Fruit fly (Drosophila melanogaster) whole organism, embryonic: ENCODE data around the gene CG15927.

Experiments used
- CG10366 ChIP-seq: fragments of 200-800 bp; sonication (Bioruptor generic); IDR thresholded peaks from 2 replicates; pipeline ENCODE4 v1.3.6; 2022; ENCODE audit warnings: missing biosample characterization, missing genetic modification characterization
- CG10565 ChIP-seq: fragments of 200-800 bp; sonication (Bioruptor generic); optimal IDR thresholded peaks from 3 replicates; lab custom pipeline; 2016; ENCODE audit warnings: missing biosample characterization, mild to moderate bottlenecking, missing genetic modification characterization
- CG11695 ChIP-seq: fragments of 200-800 bp; sonication (Bioruptor generic); IDR thresholded peaks from 3 replicates; pipeline ENCODE4 v1.3.6; 2022; ENCODE audit warnings: missing biosample characterization, missing genetic modification characterization
- CG12219 ChIP-seq: fragments of 200-800 bp; sonication (Bioruptor generic); optimal IDR thresholded peaks from 3 replicates; lab custom pipeline; 2018; ENCODE audit warnings: missing biosample characterization, mild to moderate bottlenecking, missing genetic modification characterization
- CG12299 ChIP-seq: fragments of 200-800 bp; sonication (Bioruptor generic); optimal IDR thresholded peaks from 2 replicates; lab custom pipeline; 2018; ENCODE audit warnings: missing biosample characterization, mild to moderate bottlenecking, missing genetic modification characterization
- CG12391 ChIP-seq: fragments of 200-800 bp; sonication (Bioruptor generic); optimal IDR thresholded peaks from 3 replicates; lab custom pipeline; 2018; ENCODE audit warnings: missing biosample characterization, mild to moderate bottlenecking, missing genetic modification characterization, moderate library complexity
- CG13624 ChIP-seq: fragments of 200-800 bp; sonication (Bioruptor generic); optimal IDR thresholded peaks from 2 replicates; lab custom pipeline; 2016; ENCODE audit warnings: missing biosample characterization, missing genetic modification characterization
- CG13775 ChIP-seq: fragments of 200-800 bp; sonication (Bioruptor generic); optimal IDR thresholded peaks from 3 replicates; lab custom pipeline; 2017; ENCODE audit warnings: missing biosample characterization, mild to moderate bottlenecking, missing genetic modification characterization
- CG1529 ChIP-seq: fragments of 200-800 bp; sonication (Bioruptor generic); optimal IDR thresholded peaks from 3 replicates; lab custom pipeline; 2018; ENCODE audit warnings: missing biosample characterization, missing genetic modification characterization
- CG15479 ChIP-seq: fragments of 200-800 bp; sonication (Bioruptor generic); optimal IDR thresholded peaks from 3 replicates; lab custom pipeline; 2019; ENCODE audit warnings: missing biosample characterization, mild to moderate bottlenecking, missing genetic modification characterization, moderate library complexity
- CG17385 ChIP-seq: fragments of 200-800 bp; sonication (Bioruptor generic); optimal IDR thresholded peaks from 3 replicates; lab custom pipeline; 2018; ENCODE audit warnings: missing biosample characterization, mild to moderate bottlenecking, missing genetic modification characterization
- CG2120 ChIP-seq: fragments of 200-800 bp; sonication (Bioruptor generic); optimal IDR thresholded peaks from 3 replicates; lab custom pipeline; 2016; ENCODE audit warnings: missing biosample characterization, missing genetic modification characterization
- CG30403 ChIP-seq: fragments of 200-800 bp; sonication (Bioruptor generic); optimal IDR thresholded peaks from 3 replicates; lab custom pipeline; 2016; ENCODE audit warnings: missing biosample characterization, missing genetic modification characterization
- CG31224 ChIP-seq: fragments of 200-800 bp; sonication (Bioruptor generic); IDR thresholded peaks from 2 replicates; pipeline ENCODE4 v1.3.6; 2022; ENCODE audit warnings: missing biosample characterization, missing genetic modification characterization
- CG31365 ChIP-seq: fragments of 200-800 bp; sonication (Bioruptor generic); optimal IDR thresholded peaks from 2 replicates; lab custom pipeline; 2018; ENCODE audit warnings: missing biosample characterization, mild to moderate bottlenecking, missing genetic modification characterization
- CG3281 ChIP-seq: fragments of 200-800 bp; sonication (Bioruptor generic); optimal IDR thresholded peaks from 3 replicates; lab custom pipeline; 2017; ENCODE audit warnings: missing biosample characterization, mild to moderate bottlenecking, missing genetic modification characterization
- CG33213 ChIP-seq: fragments of 200-800 bp; sonication (Bioruptor generic); optimal IDR thresholded peaks from 3 replicates; lab custom pipeline; 2016; ENCODE audit warnings: missing biosample characterization, missing genetic modification characterization
- CG3407 ChIP-seq: fragments of 200-800 bp; sonication (Bioruptor generic); optimal IDR thresholded peaks from 2 replicates; lab custom pipeline; 2018; ENCODE audit warnings: missing biosample characterization, mild to moderate bottlenecking, missing genetic modification characterization
- CG34376 ChIP-seq: fragments of 200-800 bp; sonication (Bioruptor generic); optimal IDR thresholded peaks from 2 replicates; lab custom pipeline; 2018; ENCODE audit warnings: missing biosample characterization, mild to moderate bottlenecking, missing genetic modification characterization
- CG3847 ChIP-seq: fragments of 200-800 bp; sonication (Bioruptor generic); IDR thresholded peaks from 2 replicates; pipeline ENCODE4 v1.3.6; 2022; ENCODE audit warnings: missing biosample characterization, missing genetic modification characterization
- CG6175 ChIP-seq: fragments of 200-800 bp; sonication (Bioruptor generic); IDR thresholded peaks from 3 replicates; pipeline ENCODE4 v1.3.6; 2022; ENCODE audit warnings: missing biosample characterization, missing genetic modification characterization
- CG6791 ChIP-seq: fragments of 200-800 bp; sonication (Bioruptor generic); IDR thresholded peaks from 3 replicates; pipeline ENCODE4 v1.3.6; 2022; ENCODE audit warnings: missing biosample characterization, missing genetic modification characterization; ENCODE audit not compliant: partially characterized antibody
- CG7786 ChIP-seq: fragments of 200-800 bp; sonication (Bioruptor generic); optimal IDR thresholded peaks from 2 replicates; lab custom pipeline; 2016; ENCODE audit warnings: missing biosample characterization, missing genetic modification characterization
- CG8388 ChIP-seq: fragments of 200-800 bp; sonication (Bioruptor generic); optimal IDR thresholded peaks from 2 replicates; lab custom pipeline; 2019; ENCODE audit warnings: missing biosample characterization, mild to moderate bottlenecking, missing genetic modification characterization, moderate library complexity
- CG9727 ChIP-seq: fragments of 200-800 bp; sonication (Bioruptor generic); optimal IDR thresholded peaks from 3 replicates; lab custom pipeline; 2017; ENCODE audit warnings: missing biosample characterization, mild to moderate bottlenecking, missing genetic modification characterization
- Camta ChIP-seq: fragments of 200-800 bp; sonication (Bioruptor generic); optimal IDR thresholded peaks from 2 replicates; lab custom pipeline; 2016; ENCODE audit warnings: missing biosample characterization, missing genetic modification characterization
- CoRest ChIP-seq: fragments of 200-800 bp; sonication (Bioruptor generic); optimal IDR thresholded peaks from 3 replicates; lab custom pipeline; 2018; ENCODE audit warnings: missing biosample characterization, mild to moderate bottlenecking, missing genetic modification characterization, moderate library complexity
- ERR ChIP-seq: fragments of 200-800 bp; sonication (Bioruptor generic); optimal IDR thresholded peaks from 2 replicates; lab custom pipeline; 2016; ENCODE audit warnings: missing biosample characterization, missing genetic modification characterization
- Ets65A ChIP-seq: fragments of 200-800 bp; sonication (Bioruptor generic); peaks from one replicate; lab custom pipeline; 2016; ENCODE audit warnings: missing biosample characterization, missing genetic modification characterization
- Kr ChIP-seq: fragments of 200-800 bp; sonication (Bioruptor generic); optimal IDR thresholded peaks from 2 replicates; lab custom pipeline; 2017; ENCODE audit warnings: missing biosample characterization, mild to moderate bottlenecking, missing genetic modification characterization
- Mad ChIP-seq: fragments of 200-800 bp; sonication (Bioruptor generic); optimal IDR thresholded peaks from 2 replicates; lab custom pipeline; 2016; ENCODE audit warnings: missing biosample characterization, missing genetic modification characterization
- Oaz ChIP-seq: fragments of 200-800 bp; sonication (Bioruptor generic); IDR thresholded peaks from 2 replicates; pipeline ENCODE4 v1.3.6; 2022; ENCODE audit warnings: missing biosample characterization, missing genetic modification characterization
- Rfx ChIP-seq: fragments of 200-800 bp; sonication (Bioruptor generic); IDR thresholded peaks from 2 replicates; pipeline ENCODE4 v1.3.6; 2022; ENCODE audit warnings: missing biosample characterization, missing genetic modification characterization
- Spps ChIP-seq: fragments of 200-800 bp; sonication (Bioruptor generic); optimal IDR thresholded peaks from 2 replicates; lab custom pipeline; 2018; ENCODE audit warnings: missing biosample characterization, mild to moderate bottlenecking, missing genetic modification characterization
- Ssrp ChIP-seq: fragments of 200-800 bp; sonication (Bioruptor generic); optimal IDR thresholded peaks from 2 replicates; lab custom pipeline; 2018; ENCODE audit warnings: missing biosample characterization, mild to moderate bottlenecking, missing genetic modification characterization, moderate library complexity
- bcd ChIP-seq: fragments of 200-800 bp; sonication (Bioruptor generic); optimal IDR thresholded peaks from 2 replicates; lab custom pipeline; 2017; ENCODE audit warnings: missing biosample characterization, mild to moderate bottlenecking, missing genetic modification characterization
- cg ChIP-seq: fragments of 200-800 bp; sonication (Bioruptor generic); optimal IDR thresholded peaks from 3 replicates; lab custom pipeline; 2019; ENCODE audit warnings: missing biosample characterization, mild to moderate bottlenecking, missing genetic modification characterization, moderate library complexity
- chm ChIP-seq: fragments of 200-800 bp; sonication (Bioruptor generic); IDR thresholded peaks from 2 replicates; pipeline ENCODE4 v1.3.6; 2022; ENCODE audit warnings: missing biosample characterization, missing genetic modification characterization
- corto ChIP-seq: fragments of 200-800 bp; sonication (Bioruptor generic); optimal IDR thresholded peaks from 2 replicates; lab custom pipeline; 2016; ENCODE audit warnings: missing biosample characterization, mild to moderate bottlenecking, missing genetic modification characterization, moderate library complexity
- disco-r ChIP-seq: fragments of 200-800 bp; sonication (Bioruptor generic); optimal IDR thresholded peaks from 2 replicates; lab custom pipeline; 2016; ENCODE audit warnings: missing biosample characterization, missing genetic modification characterization
- hbn ChIP-seq: fragments of 200-800 bp; sonication (Bioruptor generic); IDR thresholded peaks from 2 replicates; pipeline ENCODE4 v1.3.6; 2022; ENCODE audit warnings: missing biosample characterization, missing genetic modification characterization; ENCODE audit not compliant: partially characterized antibody
- kay ChIP-seq: fragments of 200-800 bp; sonication (Bioruptor generic); optimal IDR thresholded peaks from 2 replicates; lab custom pipeline; 2016; ENCODE audit warnings: missing biosample characterization, missing genetic modification characterization
- klu ChIP-seq: fragments of 200-800 bp; sonication (Bioruptor generic); IDR thresholded peaks from 2 replicates; pipeline ENCODE4 v1.3.6; 2022; ENCODE audit warnings: missing biosample characterization, missing genetic modification characterization
- lov ChIP-seq, 2 experiments: fragments of 200-800 bp in 1 of 2; fragments of >200 bp in 1 of 2; sonication (Bioruptor generic) in 1 of 2; IDR thresholded peaks in 1 of 2; optimal IDR thresholded peaks in 1 of 2; 2 replicates in 1 of 2; 3 replicates in 1 of 2; pipeline versions ENCODE4 v1.3.6 to Lab custom; 2017 to 2022; ENCODE audit warnings: missing biosample characterization in 1 of 2, missing genetic modification characterization in 1 of 2
- onecut ChIP-seq: fragments of 200-800 bp; sonication (Bioruptor generic); IDR thresholded peaks from 2 replicates; pipeline ENCODE4 v1.3.6; 2022; ENCODE audit warnings: missing biosample characterization, missing genetic modification characterization
- p53 ChIP-seq: fragments of 200-800 bp; sonication (Bioruptor generic); optimal IDR thresholded peaks from 2 replicates; lab custom pipeline; 2016; ENCODE audit warnings: missing biosample characterization, missing genetic modification characterization
- pan ChIP-seq, 4 experiments: fragments of >200 bp in 3 of 4; fragments of 200-800 bp in 1 of 4; sonication (Bioruptor generic) in 1 of 4; optimal IDR thresholded peaks in 3 of 4; IDR thresholded peaks in 1 of 4; 2 replicates each; pipeline versions ENCODE4 v1.3.6 to Lab custom; 2017 to 2022; ENCODE audit warnings: missing biosample characterization in 2 of 4, missing genetic modification characterization in 2 of 4, mixed read lengths in 1 of 4
- sima ChIP-seq: fragments of 200-800 bp; sonication (Bioruptor generic); optimal IDR thresholded peaks from 2 replicates; lab custom pipeline; 2016; ENCODE audit warnings: missing biosample characterization, missing genetic modification characterization
- sob ChIP-seq: fragments of 200-800 bp; sonication (Bioruptor generic); IDR thresholded peaks from 2 replicates; pipeline ENCODE4 v1.3.6; 2022; ENCODE audit warnings: missing biosample characterization, missing genetic modification characterization
- tin ChIP-seq: fragments of 200-800 bp; sonication (Bioruptor generic); optimal IDR thresholded peaks from 3 replicates; lab custom pipeline; 2016; ENCODE audit warnings: missing biosample characterization, missing genetic modification characterization
- ttk ChIP-seq: fragments of 200-800 bp; sonication (Bioruptor generic); IDR thresholded peaks from 2 replicates; pipeline ENCODE4 v2.1.2; 2022; ENCODE audit warnings: missing biosample characterization, missing genetic modification characterization

Gene CG15927

DNA sequence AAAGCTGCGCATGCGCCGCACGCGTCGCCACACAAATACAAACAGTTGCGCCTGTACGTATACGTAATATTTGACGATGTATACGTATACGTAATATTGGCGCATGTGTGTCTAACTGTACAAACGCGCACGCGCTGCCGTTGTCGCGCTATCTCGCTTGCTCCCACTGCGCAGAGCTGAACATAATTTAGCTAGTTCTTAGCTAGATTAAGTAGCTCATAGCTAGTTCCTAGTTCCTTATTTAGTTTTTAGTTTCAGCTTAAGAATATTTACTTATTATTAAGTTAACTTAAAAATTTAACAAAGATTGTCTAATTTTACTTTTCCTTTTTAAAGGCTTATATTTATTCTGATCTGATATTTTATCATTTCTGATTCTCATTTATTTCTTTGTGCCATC lies 25.8 kb downstream of the CG15927 start (continued):
- TF ChIP-seq CG3281 (peak; percentile 2), hbn (GFP tag; lab: Robert Waterston, UW) (no peak), p53 (GFP tag; lab: Kevin White, UChicago) (no peak), CG3407 (GFP tag; lab: Kevin White, UChicago) (no peak), CG9727 (GFP tag; lab: Kevin White, UChicago) (peak; percentile 19), disco-r (GFP tag; lab: Kevin White, UChicago) (no peak), lov (optimal IDR thresholded peaks at IDR 0.05; lab: Kevin White, UChicago) (no peak), lov (GFP tag; IDR thresholded peaks at IDR 0.05; lab: Robert Waterston, UW) (no peak), CG12219 (no peak), CG6175 (GFP tag; lab: Robert Waterston, UW) (no peak), corto (GFP tag; lab: Kevin White, UChicago) (no peak), CG30403 (GFP tag; lab: Kevin White, UChicago) (peak; percentile 12), CG2120 (peak; percentile 0), chm (GFP tag; lab: Robert Waterston, UW) (no peak), pan (optimal IDR thresholded peaks at IDR 0.05; lab: Kevin White, UChicago) (no peak), pan (GFP tag; optimal IDR thresholded peaks at IDR 0.05 in 1 of 2, IDR thresholded peaks at IDR 0.05 in 1 of 2) (peak in 1 of 2 experiments; percentile 8), Camta (GFP tag; lab: Kevin White, UChicago) (no peak), CG6791 (GFP tag; lab: Robert Waterston, UW) (no peak), Spps (no peak), CG10565 (no peak), Ets65A (GFP tag; lab: Kevin White, UChicago) (no peak), CG15479 (GFP tag; lab: Kevin White, UChicago) (no peak), CoRest (peak; percentile 48), CG34376 (GFP tag; lab: Kevin White, UChicago) (no peak), CG7786 (GFP tag; lab: Kevin White, UChicago) (no peak), tin (no peak), CG3847 (0 out of 2 replicates have a peak, but pooled peaks have one; percentile 11), klu (GFP tag; lab: Robert Waterston, UW) (no peak), CG13775 (GFP tag; lab: Kevin White, UChicago) (no peak), kay (no peak), cg (GFP tag; lab: Kevin White, UChicago) (peak; percentile 54), CG31365 (tag; lab: Kevin White, UChicago) (no peak), sob (GFP tag; lab: Robert Waterston, UW) (0 out of 2 replicates have a peak, but pooled peaks have one; percentile 27), CG11695 (0 out of 3 replicates have a peak, but pooled peaks have one; percentile 38), CG8388 (no peak), CG31224 (no peak), ttk (no peak), CG10366 (no peak), CG1529 (GFP tag; lab: Kevin White, UChicago) (no peak), ERR (GFP tag; lab: Kevin White, UChicago) (no peak), Mad (GFP tag; lab: Kevin White, UChicago) (no peak), CG12299 (tag; lab: Kevin White, UChicago) (peak; percentile 16), CG17385 (GFP tag; lab: Kevin White, UChicago) (peak; percentile 17), sima (GFP tag; lab: Kevin White, UChicago) (no peak), Oaz (GFP tag; lab: Robert Waterston, UW) (no peak), Ssrp (tag; lab: Kevin White, UChicago) (no peak), Kr (GFP tag; lab: Kevin White, UChicago) (no peak), CG13624 (GFP tag; lab: Kevin White, UChicago) (no peak), bcd (GFP tag; lab: Kevin White, UChicago) (no peak), CG33213 (no peak), Rfx (GFP tag; lab: Robert Waterston, UW) (no peak), onecut (GFP tag; lab: Robert Waterston, UW) (no peak), CG12391 (tag; lab: Kevin White, UChicago) (peak; percentile 37)
